Fruit fly (Drosophila melanogaster) whole organism, embryonic: ENCODE measurements around the gene Nrd1.
A peak's percentile ranks its signal among the peaks of the same experiment; 100 is the strongest.

Source experiments
- Aef1 ChIP-seq: fragments of 200-800 bp; sonication (Bioruptor generic); IDR thresholded peaks from 3 replicates; pipeline ENCODE4 v1.3.6; 2022; ENCODE audit warnings: missing biosample characterization, missing genetic modification characterization
- B-H2 ChIP-seq: fragments of 200-800 bp; sonication (Bioruptor generic); optimal IDR thresholded peaks from 2 replicates; lab custom pipeline; 2018; ENCODE audit warnings: missing biosample characterization, mild to moderate bottlenecking, missing genetic modification characterization
- Blimp-1 ChIP-seq: fragments of 200-800 bp; sonication (Bioruptor generic); optimal IDR thresholded peaks from 3 replicates; lab custom pipeline; 2018; ENCODE audit warnings: missing biosample characterization, missing genetic modification characterization, mild to moderate bottlenecking, moderate library complexity, missing genetic modification reagents
- CG10209 ChIP-seq: fragments of 200-800 bp; sonication (Bioruptor generic); optimal IDR thresholded peaks from 3 replicates; lab custom pipeline; 2017; ENCODE audit warnings: missing biosample characterization, mild to moderate bottlenecking, missing genetic modification characterization, missing genetic modification reagents
- CG12071 ChIP-seq: fragments of 200-800 bp; sonication (Bioruptor generic); optimal IDR thresholded peaks from 3 replicates; lab custom pipeline; 2018; ENCODE audit warnings: missing biosample characterization, mild to moderate bottlenecking, missing genetic modification characterization
- CG12104 ChIP-seq: fragments of 200-800 bp; sonication (Bioruptor generic); optimal IDR thresholded peaks from 3 replicates; lab custom pipeline; 2016; ENCODE audit warnings: missing biosample characterization, missing genetic modification characterization
- CG14014 ChIP-seq: fragments of 200-800 bp; sonication (Bioruptor generic); IDR thresholded peaks from 2 replicates; pipeline ENCODE4 v1.3.6; 2022; ENCODE audit warnings: missing biosample characterization, missing genetic modification characterization
- CG16863 ChIP-seq: fragments of 200-800 bp; sonication (Bioruptor generic); optimal IDR thresholded peaks from 3 replicates; lab custom pipeline; 2016; ENCODE audit warnings: missing biosample characterization, missing genetic modification characterization
- CG17361 ChIP-seq: fragments of 200-800 bp; sonication (Bioruptor generic); IDR thresholded peaks from 3 replicates; pipeline ENCODE4 v1.3.6; 2022; ENCODE audit warnings: missing biosample characterization, missing genetic modification characterization
- CG18599 ChIP-seq: fragments of 200-800 bp; sonication (Bioruptor generic); optimal IDR thresholded peaks from 3 replicates; lab custom pipeline; 2017; ENCODE audit warnings: missing biosample characterization, missing genetic modification characterization, mild to moderate bottlenecking, moderate library complexity, missing genetic modification reagents
- CG2202 ChIP-seq: fragments of 200-800 bp; sonication (Bioruptor generic); optimal IDR thresholded peaks from 2 replicates; lab custom pipeline; 2018; ENCODE audit warnings: missing biosample characterization, mild to moderate bottlenecking, missing genetic modification characterization
- CG3281 ChIP-seq: fragments of 200-800 bp; sonication (Bioruptor generic); optimal IDR thresholded peaks from 3 replicates; lab custom pipeline; 2017; ENCODE audit warnings: missing biosample characterization, mild to moderate bottlenecking, missing genetic modification characterization
- CG34422 ChIP-seq: fragments of 200-800 bp; sonication (Bioruptor generic); IDR thresholded peaks from 3 replicates; pipeline ENCODE4 v1.3.6; 2022; ENCODE audit warnings: missing biosample characterization, missing genetic modification characterization
- CG4404 ChIP-seq: fragments of 200-800 bp; sonication (Bioruptor generic); IDR thresholded peaks from 2 replicates; pipeline ENCODE4 v1.3.6; 2022; ENCODE audit warnings: missing biosample characterization, missing genetic modification characterization
- CG4820 ChIP-seq: fragments of 200-800 bp; sonication (Bioruptor generic); optimal IDR thresholded peaks from 3 replicates; lab custom pipeline; 2016; ENCODE audit warnings: missing biosample characterization, missing genetic modification characterization
- CG7271 ChIP-seq: fragments of 200-800 bp; sonication (Bioruptor generic); optimal IDR thresholded peaks from 2 replicates; lab custom pipeline; 2018; ENCODE audit warnings: missing biosample characterization, mild to moderate bottlenecking, missing genetic modification characterization, moderate library complexity
- CG8478 ChIP-seq: fragments of >200 bp; optimal IDR thresholded peaks from 2 replicates; lab custom pipeline; 2018
- CHES-1-like ChIP-seq: fragments of 200-800 bp; sonication (Bioruptor generic); optimal IDR thresholded peaks from 2 replicates; lab custom pipeline; 2016; ENCODE audit warnings: missing biosample characterization, missing genetic modification characterization
- Chrac-16 ChIP-seq: fragments of 200-800 bp; sonication (Bioruptor generic); optimal IDR thresholded peaks from 3 replicates; lab custom pipeline; 2016; ENCODE audit warnings: missing biosample characterization, missing genetic modification characterization
- E2f1 ChIP-seq: fragments of 200-800 bp; sonication (Bioruptor generic); IDR thresholded peaks from 2 replicates; pipeline ENCODE4 v1.3.6; 2022; ENCODE audit warnings: missing biosample characterization, missing genetic modification characterization
- Fer3 ChIP-seq: fragments of 200-800 bp; sonication (Bioruptor generic); optimal IDR thresholded peaks from 2 replicates; lab custom pipeline; 2018; ENCODE audit warnings: missing biosample characterization, mild to moderate bottlenecking, missing genetic modification characterization, moderate library complexity
- Hr51 ChIP-seq, 2 experiments: fragments of 200-800 bp; sonication (Bioruptor generic); optimal IDR thresholded peaks; 2 replicates in 1 of 2; 3 replicates in 1 of 2; lab custom pipeline; 2016 to 2018; ENCODE audit warnings: missing biosample characterization in 2 of 2, missing genetic modification characterization in 2 of 2, mild to moderate bottlenecking in 1 of 2, moderate library complexity in 1 of 2
- Neu2 ChIP-seq: fragments of 200-800 bp; sonication (Bioruptor generic); optimal IDR thresholded peaks from 3 replicates; lab custom pipeline; 2016; ENCODE audit warnings: missing biosample characterization, missing genetic modification characterization, borderline replicate concordance
- Nf-YC ChIP-seq: fragments of 200-800 bp; optimal IDR thresholded peaks from 3 replicates; lab custom pipeline; 2019; ENCODE audit warnings: missing biosample characterization, mild to moderate bottlenecking, missing genetic modification characterization, moderate library complexity
- Ptx1 ChIP-seq: fragments of 200-800 bp; sonication (Bioruptor generic); IDR thresholded peaks from 2 replicates; pipeline ENCODE4 v1.3.6; 2022; ENCODE audit warnings: missing biosample characterization, missing genetic modification characterization
- Sox102F ChIP-seq: fragments of 200-800 bp; sonication (Bioruptor generic); optimal IDR thresholded peaks from 2 replicates; lab custom pipeline; 2018; ENCODE audit warnings: missing biosample characterization, mild to moderate bottlenecking, missing genetic modification characterization, moderate library complexity
- Xrp1 ChIP-seq: fragments of 200-800 bp; sonication (Bioruptor generic); IDR thresholded peaks from 2 replicates; pipeline ENCODE4 v1.3.6; 2022; ENCODE audit warnings: missing biosample characterization, missing genetic modification characterization
- amos ChIP-seq: fragments of 200-800 bp; sonication (Bioruptor generic); IDR thresholded peaks from 2 replicates; pipeline ENCODE4 v1.3.6; 2022; ENCODE audit warnings: missing biosample characterization, missing genetic modification characterization; ENCODE audit not compliant: partially characterized antibody
- btn ChIP-seq: fragments of 200-800 bp; sonication (Bioruptor generic); optimal IDR thresholded peaks from 2 replicates; lab custom pipeline; 2016; ENCODE audit warnings: missing biosample characterization, missing genetic modification characterization
- cas ChIP-seq: fragments of 200-800 bp; sonication (Bioruptor generic); IDR thresholded peaks from 2 replicates; pipeline ENCODE4 v1.3.6; 2022; ENCODE audit warnings: missing biosample characterization, missing genetic modification characterization
- ci ChIP-seq: fragments of 200-800 bp; sonication (Bioruptor generic); IDR thresholded peaks from 3 replicates; pipeline ENCODE4 v1.3.6; 2022; ENCODE audit warnings: missing biosample characterization, missing genetic modification characterization
- disco-r ChIP-seq: fragments of 200-800 bp; sonication (Bioruptor generic); optimal IDR thresholded peaks from 2 replicates; lab custom pipeline; 2016; ENCODE audit warnings: missing biosample characterization, missing genetic modification characterization
- dysf ChIP-seq: fragments of 200-800 bp; sonication (Bioruptor generic); IDR thresholded peaks from 3 replicates; pipeline ENCODE4 v1.3.6; 2022; ENCODE audit warnings: missing biosample characterization, missing genetic modification characterization
- fd96Cb ChIP-seq: fragments of 200-800 bp; sonication (Bioruptor generic); optimal IDR thresholded peaks from 2 replicates; lab custom pipeline; 2018; ENCODE audit warnings: missing biosample characterization, mild to moderate bottlenecking, missing genetic modification characterization, moderate library complexity
- jumu ChIP-seq: fragments of 200-800 bp; sonication (Bioruptor generic); optimal IDR thresholded peaks from 3 replicates; lab custom pipeline; 2016; ENCODE audit warnings: missing biosample characterization, missing genetic modification characterization
- lilli ChIP-seq: fragments of 200-800 bp; sonication (Bioruptor generic); optimal IDR thresholded peaks from 3 replicates; lab custom pipeline; 2016; ENCODE audit warnings: missing biosample characterization, missing genetic modification characterization
- lola ChIP-seq, 3 experiments: fragments of >200 bp in 2 of 3; fragments of 200-800 bp in 1 of 3; sonication (Bioruptor generic) in 1 of 3; optimal IDR thresholded peaks; 2 replicates each; lab custom pipeline; 2017 to 2019; ENCODE audit warnings: missing biosample characterization in 3 of 3, missing genetic modification characterization in 3 of 3, mild to moderate bottlenecking in 1 of 3, moderate library complexity in 1 of 3
- nmo ChIP-seq: fragments of 200-800 bp; sonication (Bioruptor generic); optimal IDR thresholded peaks from 2 replicates; lab custom pipeline; 2018; ENCODE audit warnings: missing biosample characterization, mild to moderate bottlenecking, missing genetic modification characterization, moderate library complexity
- onecut ChIP-seq: fragments of 200-800 bp; sonication (Bioruptor generic); IDR thresholded peaks from 2 replicates; pipeline ENCODE4 v1.3.6; 2022; ENCODE audit warnings: missing biosample characterization, missing genetic modification characterization
- prd ChIP-seq, 3 experiments: fragments of >200 bp in 2 of 3; fragments of 200-800 bp in 1 of 3; sonication (Bioruptor generic) in 1 of 3; optimal IDR thresholded peaks in 2 of 3; IDR thresholded peaks in 1 of 3; 2 replicates in 2 of 3; 3 replicates in 1 of 3; pipeline versions ENCODE4 v1.3.6 to Lab custom; 2017 to 2022; ENCODE audit warnings: missing biosample characterization in 1 of 3, missing genetic modification characterization in 1 of 3
- pzg ChIP-seq: fragments of 200-800 bp; sonication (Bioruptor generic); optimal IDR thresholded peaks from 3 replicates; lab custom pipeline; 2018; ENCODE audit warnings: missing biosample characterization, mild to moderate bottlenecking, missing genetic modification characterization, moderate library complexity
- salm ChIP-seq: fragments of 200-800 bp; sonication (Bioruptor generic); optimal IDR thresholded peaks from 2 replicates; lab custom pipeline; 2018; ENCODE audit warnings: missing biosample characterization, mild to moderate bottlenecking, missing genetic modification characterization
- scrt ChIP-seq: fragments of 200-800 bp; sonication (Bioruptor generic); optimal IDR thresholded peaks from 2 replicates; lab custom pipeline; 2018; ENCODE audit warnings: missing biosample characterization, mild to moderate bottlenecking, missing genetic modification characterization, moderate library complexity
- sima ChIP-seq: fragments of 200-800 bp; sonication (Bioruptor generic); optimal IDR thresholded peaks from 2 replicates; lab custom pipeline; 2016; ENCODE audit warnings: missing biosample characterization, missing genetic modification characterization
- sisA ChIP-seq: fragments of 200-800 bp; sonication (Bioruptor generic); IDR thresholded peaks from 2 replicates; pipeline ENCODE4 v1.3.6; 2022; ENCODE audit warnings: missing biosample characterization, missing genetic modification characterization
- tio ChIP-seq: fragments of 200-800 bp; sonication (Bioruptor generic); optimal IDR thresholded peaks from 2 replicates; lab custom pipeline; 2017; ENCODE audit warnings: missing biosample characterization, missing genetic modification characterization, inconsistent platforms
- toy ChIP-seq: fragments of 200-800 bp; sonication (Bioruptor generic); IDR thresholded peaks from 2 replicates; pipeline ENCODE4 v1.3.6; 2022; ENCODE audit warnings: missing biosample characterization, missing genetic modification characterization
- wor ChIP-seq: fragments of 200-800 bp; sonication (Bioruptor generic); IDR thresholded peaks from 2 replicates; pipeline ENCODE4 v1.3.6; 2022; ENCODE audit warnings: missing biosample characterization, missing genetic modification characterization
- zen2 ChIP-seq: fragments of 200-800 bp; sonication (Bioruptor generic); IDR thresholded peaks from 3 replicates; pipeline ENCODE4 v1.3.6; 2022; ENCODE audit warnings: missing biosample characterization, missing genetic modification characterization; ENCODE audit not compliant: partially characterized antibody

The Nrd1 gene

DNA sequence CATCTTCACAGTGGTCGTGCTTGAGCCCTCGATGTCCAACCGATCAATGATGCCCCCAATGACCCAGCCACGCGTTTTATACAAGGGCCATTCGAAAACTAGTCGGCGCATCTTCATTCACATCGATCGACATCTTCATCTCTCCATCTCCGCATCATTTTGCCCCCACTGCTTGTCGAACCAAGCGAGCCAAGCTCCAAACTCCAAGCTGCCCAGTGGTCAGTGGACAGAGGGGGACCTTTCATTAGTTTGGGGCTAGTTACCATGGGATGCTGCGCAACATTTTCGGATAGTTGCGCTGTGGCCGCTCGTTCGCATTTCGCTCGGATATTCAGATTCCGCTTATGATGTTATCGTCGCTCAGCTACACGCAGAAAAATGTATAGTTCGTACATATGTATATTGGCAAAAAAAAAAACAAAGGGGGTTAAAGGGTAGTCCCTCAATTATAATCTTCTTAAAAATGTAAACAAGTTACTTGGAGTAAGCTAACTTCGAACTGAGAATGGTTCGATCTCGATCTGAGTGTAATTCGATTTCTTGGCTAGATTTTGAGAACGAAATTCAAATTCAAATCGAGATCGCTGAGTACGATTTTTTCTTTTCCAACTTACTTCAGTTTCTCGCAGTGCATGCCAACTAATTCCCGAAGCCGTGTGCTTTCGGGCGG, 22.5 kb downstream of the Nrd1 start, which contains the start of gene CG15740 (continued):
- TF ChIP-seq toy (GFP tag; lab: Robert Waterston, UW) = no peak
- peak; percentile 78 for TF ChIP-seq Ptx1 (GFP tag; lab: Robert Waterston, UW)
- no peak for TF ChIP-seq sima (GFP tag; lab: Kevin White, UChicago)
- no peak for TF ChIP-seq lola (GFP tag; optimal IDR thresholded peaks at IDR 0.05; lab: Kevin White, UChicago)
- peak; percentile 19 for TF ChIP-seq CG18599 (GFP tag; lab: Kevin White, UChicago)
- TF ChIP-seq cas (GFP tag; lab: Robert Waterston, UW) = no peak
- TF ChIP-seq pzg (GFP tag; lab: Kevin White, UChicago) = no peak
- TF ChIP-seq CG12071 = no peak
- TF ChIP-seq CG7271 (tag; lab: Kevin White, UChicago) = no peak
- TF ChIP-seq Fer3 (tag; lab: Kevin White, UChicago) = peak; percentile 24
- peak; percentile 2 for TF ChIP-seq CG10209
- peak; percentile 63 for TF ChIP-seq Sox102F
- peak; percentile 45 for TF ChIP-seq nmo (GFP tag; lab: Kevin White, UChicago)
- TF ChIP-seq CHES-1-like (GFP tag; lab: Kevin White, UChicago) = no peak
- peak in 1 of 2 experiments; percentile 71 for TF ChIP-seq Hr51 (GFP tag; optimal IDR thresholded peaks at IDR 0.05; lab: Kevin White, UChicago)
- peak; percentile 51; the same call in 1 of the 3 replicates for TF ChIP-seq CG34422
- no peak for TF ChIP-seq btn (GFP tag; lab: Kevin White, UChicago)
- TF ChIP-seq salm (tag; lab: Kevin White, UChicago) = no peak
- TF ChIP-seq wor (GFP tag; lab: Robert Waterston, UW) = peak; percentile 45; the same call in 1 of the 2 replicates
- TF ChIP-seq CG3281 (GFP tag; lab: Kevin White, UChicago) = no peak
- TF ChIP-seq CG8478 = no peak
- TF ChIP-seq CG2202 (tag; lab: Kevin White, UChicago) = no peak
- no peak for TF ChIP-seq amos (GFP tag; lab: Robert Waterston, UW)
- no peak for TF ChIP-seq CG12104
- TF ChIP-seq fd96Cb = peak; percentile 14
- TF ChIP-seq dysf (GFP tag; lab: Robert Waterston, UW) = peak; percentile 77
- peak; percentile 63 for TF ChIP-seq Aef1
- peak; percentile 71 for TF ChIP-seq sisA (GFP tag; lab: Robert Waterston, UW)
- TF ChIP-seq Xrp1 = peak; percentile 39; the same call in 1 of the 2 replicates
- TF ChIP-seq Neu2 = no peak
- no peak for TF ChIP-seq Nf-YC (tag; lab: Kevin White, UChicago)
- TF ChIP-seq CG4404 (GFP tag; lab: Robert Waterston, UW) = 0 out of 2 replicates have a peak, but pooled peaks have one; percentile 21
- TF ChIP-seq Chrac-16 (GFP tag; lab: Kevin White, UChicago) = peak; percentile 8
- TF ChIP-seq Blimp-1 = no peak
- TF ChIP-seq CG4820 = peak; percentile 26
- TF ChIP-seq scrt = no peak
- TF ChIP-seq CG17361 (GFP tag; lab: Robert Waterston, UW) = peak; percentile 44; the same call in 2 of the 3 replicates
- 0 out of 2 replicates have a peak, but pooled peaks have one; percentile 44 for TF ChIP-seq E2f1
- no peak for TF ChIP-seq tio (GFP tag; lab: Kevin White, UChicago)
- no peak for TF ChIP-seq disco-r (GFP tag; lab: Kevin White, UChicago)
- TF ChIP-seq onecut (GFP tag; lab: Robert Waterston, UW) = no peak
- peak; percentile 29 for TF ChIP-seq CG16863 (GFP tag; lab: Kevin White, UChicago)
- peak; percentile 9 for TF ChIP-seq lilli
- TF ChIP-seq jumu (GFP tag; lab: Kevin White, UChicago) = peak; percentile 25
- TF ChIP-seq B-H2 (GFP tag; lab: Kevin White, UChicago) = no peak
- TF ChIP-seq zen2 (GFP tag; lab: Robert Waterston, UW) = no peak
- peak; percentile 25; the same call in 1 of the 2 replicates for TF ChIP-seq CG14014
- no peak for TF ChIP-seq prd (optimal IDR thresholded peaks at IDR 0.05; lab: Kevin White, UChicago)
- TF ChIP-seq prd (GFP tag; IDR thresholded peaks at IDR 0.05; lab: Robert Waterston, UW) = peak; percentile 69; the same call in 2 of the 3 replicates
- TF ChIP-seq ci (GFP tag; lab: Robert Waterston, UW) = peak; percentile 62; the same call in 1 of the 3 replicates
